Worm (Caenorhabditis elegans) whole organism, midembryonic: Measurements from ENCODE around the gene tmed-1.

Source experiments
- T22C8.4 ChIP-seq: fragments of 200-800 bp; sonication (Bioruptor generic); IDR thresholded peaks from 2 replicates; pipeline ENCODE4 v1.3.6; 2022; ENCODE audit warnings: missing genetic modification characterization, missing compliant biosample characterization
- flt-1 ChIP-seq: fragments of 200-800 bp; sonication (Bioruptor generic); IDR thresholded peaks from 2 replicates; pipeline ENCODE4 v1.3.6; 2022; ENCODE audit warnings: missing genetic modification characterization, missing compliant biosample characterization
- klf-2 ChIP-seq: fragments of 200-800 bp; sonication (Bioruptor generic); conservative IDR thresholded peaks from 2 replicates; pipeline ENCODE4 v1.3.6; 2022; ENCODE audit warnings: missing genetic modification reagents, missing genetic modification characterization, missing compliant biosample characterization
- tab-1 ChIP-seq: fragments of 200-800 bp; sonication (Bioruptor generic); IDR thresholded peaks from 2 replicates; pipeline ENCODE4 v1.3.6; 2022; ENCODE audit warnings: missing genetic modification characterization, missing compliant biosample characterization
- ztf-23 ChIP-seq: fragments of 200-800 bp; sonication (Bioruptor generic); IDR thresholded peaks from 2 replicates; pipeline ENCODE4 v1.3.6; 2022; ENCODE audit warnings: missing genetic modification reagents, missing genetic modification characterization, missing compliant biosample characterization
- ztf-29 ChIP-seq: fragments of 200-800 bp; sonication (Bioruptor generic); IDR thresholded peaks from 2 replicates; pipeline ENCODE4 v1.3.6; 2022; ENCODE audit warnings: missing genetic modification reagents, missing genetic modification characterization, missing compliant biosample characterization

- TF ChIP-seq klf-2 (GFP tag; lab: Robert Waterston, UW) (peak; percentile 15; the same call in 1 of the 2 replicates), flt-1 (peak; percentile 78), ztf-23 (GFP tag; lab: Robert Waterston, UW) (peak; percentile 77), tab-1 (peak; percentile 84), ztf-29 (GFP tag; lab: Robert Waterston, UW) (peak; percentile 67), T22C8.4 (peak; percentile 57; the same call in 1 of the 2 replicates)
Measured at ce11 chrIV:12086498-12086897, 8.5 kb upstream of the tmed-1 start.
